Worm (Caenorhabditis elegans) whole organism, midembryonic: ENCODE measurements around the gene C01G10.1.

Source experiments
- T22C8.4 ChIP-seq: fragments of 200-800 bp; sonication (Bioruptor generic); IDR thresholded peaks from 2 replicates; pipeline ENCODE4 v1.3.6; 2022; ENCODE audit warnings: missing genetic modification characterization, missing compliant biosample characterization
- flt-1 ChIP-seq: fragments of 200-800 bp; sonication (Bioruptor generic); IDR thresholded peaks from 2 replicates; pipeline ENCODE4 v1.3.6; 2022; ENCODE audit warnings: missing genetic modification characterization, missing compliant biosample characterization
- med-1 ChIP-seq: sonication (generic microtip); optimal IDR thresholded peaks from 2 replicates; lab custom pipeline; 2017; ENCODE audit warnings: missing genetic modification characterization, mild to moderate bottlenecking, missing compliant biosample characterization, antibody characterized with exemption, missing genetic modification reagents; ENCODE audit not compliant: insufficient read depth

- TF ChIP-seq med-1 (GFP tag; lab: Kevin White, UChicago) (no peak), flt-1 (GFP tag; lab: Robert Waterston, UW) (no peak), T22C8.4 (no peak)
Measured at ce11 chrV:15089438-15089837, 10.1 kb upstream of the C01G10.1 start, which contains the start of the genes C01G10.5 and C01G10.4.
